Fruit fly (Drosophila melanogaster) whole organism, embryonic: ENCODE results near the gene CG6693.

Experiments
- Aef1 ChIP-seq: fragments of 200-800 bp; sonication (Bioruptor generic); IDR thresholded peaks from 3 replicates; pipeline ENCODE4 v1.3.6; 2022; ENCODE audit warnings: missing biosample characterization, missing genetic modification characterization
- Blimp-1 ChIP-seq: fragments of 200-800 bp; sonication (Bioruptor generic); optimal IDR thresholded peaks from 3 replicates; lab custom pipeline; 2018; ENCODE audit warnings: missing biosample characterization, missing genetic modification characterization, mild to moderate bottlenecking, moderate library complexity, missing genetic modification reagents
- CG1024 ChIP-seq: fragments of 200-800 bp; sonication (Bioruptor generic); IDR thresholded peaks from 2 replicates; pipeline ENCODE4 v1.3.6; 2022; ENCODE audit warnings: missing biosample characterization, missing genetic modification characterization
- CG11093 ChIP-seq: fragments of 200-800 bp; sonication (Bioruptor generic); IDR thresholded peaks from 3 replicates; pipeline ENCODE4 v1.3.6; 2022; ENCODE audit warnings: missing biosample characterization, missing genetic modification characterization
- CG12104 ChIP-seq: fragments of 200-800 bp; sonication (Bioruptor generic); optimal IDR thresholded peaks from 3 replicates; lab custom pipeline; 2016; ENCODE audit warnings: missing biosample characterization, missing genetic modification characterization
- CG12236 ChIP-seq: fragments of 200-800 bp; sonication (Bioruptor generic); optimal IDR thresholded peaks from 2 replicates; lab custom pipeline; 2016; ENCODE audit warnings: missing biosample characterization, missing genetic modification characterization
- CG12744 ChIP-seq: fragments of 200-800 bp; sonication (Bioruptor generic); optimal IDR thresholded peaks from 2 replicates; lab custom pipeline; 2016; ENCODE audit warnings: missing biosample characterization, missing genetic modification characterization
- CG17359 ChIP-seq: fragments of 200-800 bp; sonication (Bioruptor generic); optimal IDR thresholded peaks from 3 replicates; lab custom pipeline; 2018; ENCODE audit warnings: missing biosample characterization, mild to moderate bottlenecking, missing genetic modification characterization, moderate library complexity
- CG17612 ChIP-seq: fragments of 200-800 bp; sonication (Bioruptor generic); IDR thresholded peaks from 2 replicates; pipeline ENCODE4 v1.3.6; 2022; ENCODE audit warnings: missing biosample characterization, missing genetic modification characterization
- CG2120 ChIP-seq: fragments of 200-800 bp; sonication (Bioruptor generic); optimal IDR thresholded peaks from 3 replicates; lab custom pipeline; 2016; ENCODE audit warnings: missing biosample characterization, missing genetic modification characterization
- CG30431 ChIP-seq: fragments of 200-800 bp; sonication (Bioruptor generic); optimal IDR thresholded peaks from 2 replicates; lab custom pipeline; 2017; ENCODE audit warnings: missing biosample characterization, missing genetic modification characterization
- CG3726 ChIP-seq: fragments of 200-800 bp; sonication (Bioruptor generic); IDR thresholded peaks from 3 replicates; pipeline ENCODE4, ENCODE4 v1.3.6; 2022; ENCODE audit warnings: missing biosample characterization, missing genetic modification characterization
- CG42726 ChIP-seq: fragments of 200-800 bp; sonication (Bioruptor generic); IDR thresholded peaks from 2 replicates; pipeline ENCODE4 v1.3.6; 2022; ENCODE audit warnings: missing biosample characterization, missing genetic modification characterization; ENCODE audit not compliant: partially characterized antibody
- CG8281 ChIP-seq: fragments of 200-800 bp; sonication (Bioruptor generic); optimal IDR thresholded peaks from 2 replicates; lab custom pipeline; 2018; ENCODE audit warnings: missing biosample characterization, mild to moderate bottlenecking, missing genetic modification characterization, moderate library complexity
- D19B ChIP-seq: fragments of 200-800 bp; sonication (Bioruptor generic); optimal IDR thresholded peaks from 2 replicates; lab custom pipeline; 2017; ENCODE audit warnings: missing biosample characterization, mild to moderate bottlenecking, missing genetic modification characterization
- Dbx ChIP-seq: fragments of 200-800 bp; sonication (Bioruptor generic); IDR thresholded peaks from 3 replicates; pipeline ENCODE4 v1.3.6; 2022; ENCODE audit warnings: missing biosample characterization, missing genetic modification characterization
- E2f2 ChIP-seq: fragments of 200-800 bp; sonication (Bioruptor generic); IDR thresholded peaks from 2 replicates; pipeline ENCODE4 v1.3.6; 2022; ENCODE audit warnings: missing biosample characterization, missing genetic modification characterization
- Ets97D ChIP-seq: fragments of 200-800 bp; sonication (Bioruptor generic); optimal IDR thresholded peaks from 3 replicates; lab custom pipeline; 2016; ENCODE audit warnings: missing biosample characterization, missing genetic modification characterization
- Fer2 ChIP-seq: fragments of 200-800 bp; sonication (Bioruptor generic); optimal IDR thresholded peaks from 2 replicates; lab custom pipeline; 2018; ENCODE audit warnings: missing biosample characterization, mild to moderate bottlenecking, missing genetic modification characterization, moderate library complexity
- HLHmδ ChIP-seq: fragments of 200-800 bp; sonication (Bioruptor generic); optimal IDR thresholded peaks from 2 replicates; lab custom pipeline; 2018; ENCODE audit warnings: missing biosample characterization, mild to moderate bottlenecking, missing genetic modification characterization, moderate library complexity
- Hr51 ChIP-seq, 2 experiments: fragments of 200-800 bp; sonication (Bioruptor generic); optimal IDR thresholded peaks; 2 replicates in 1 of 2; 3 replicates in 1 of 2; lab custom pipeline; 2016 to 2018; ENCODE audit warnings: missing biosample characterization in 2 of 2, missing genetic modification characterization in 2 of 2, mild to moderate bottlenecking in 1 of 2, moderate library complexity in 1 of 2
- Hr78 ChIP-seq, 2 experiments: fragments of 200-800 bp in 1 of 2; fragments of >200 bp in 1 of 2; sonication (Bioruptor generic) in 1 of 2; optimal IDR thresholded peaks; 2 replicates each; lab custom pipeline; 2017 to 2019; ENCODE audit warnings: missing biosample characterization in 2 of 2, missing genetic modification characterization in 2 of 2, mild to moderate bottlenecking in 1 of 2, moderate library complexity in 1 of 2
- MTF-1 ChIP-seq: fragments of 200-800 bp; sonication (Bioruptor generic); optimal IDR thresholded peaks from 2 replicates; lab custom pipeline; 2018; ENCODE audit warnings: missing biosample characterization, mild to moderate bottlenecking, missing genetic modification characterization, borderline replicate concordance
- Med ChIP-seq: fragments of 200-800 bp; sonication (Bioruptor generic); peaks from one replicate; lab custom pipeline; 2016; ENCODE audit warnings: missing biosample characterization, missing genetic modification characterization, mild to moderate bottlenecking, inconsistent platforms, moderate library complexity
- Myb ChIP-seq: fragments of 200-800 bp; sonication (Bioruptor generic); optimal IDR thresholded peaks from 2 replicates; lab custom pipeline; 2016; ENCODE audit warnings: missing biosample characterization, missing genetic modification characterization
- NC2α ChIP-seq: fragments of 200-800 bp; sonication (Bioruptor generic); optimal IDR thresholded peaks from 2 replicates; lab custom pipeline; 2016; ENCODE audit warnings: missing biosample characterization, missing genetic modification characterization
- NC2β ChIP-seq: fragments of 200-800 bp; sonication (Bioruptor generic); optimal IDR thresholded peaks from 2 replicates; lab custom pipeline; 2016; ENCODE audit warnings: missing biosample characterization, missing genetic modification characterization
- Poxn ChIP-seq: fragments of 200-800 bp; sonication (Bioruptor generic); IDR thresholded peaks from 2 replicates; pipeline ENCODE4 v1.3.6; 2022; ENCODE audit warnings: missing biosample characterization, missing genetic modification characterization
- Sox102F ChIP-seq: fragments of 200-800 bp; sonication (Bioruptor generic); optimal IDR thresholded peaks from 2 replicates; lab custom pipeline; 2018; ENCODE audit warnings: missing biosample characterization, mild to moderate bottlenecking, missing genetic modification characterization, moderate library complexity
- Taf1 ChIP-seq: fragments of 200-800 bp; sonication (Bioruptor generic); IDR thresholded peaks from 2 replicates; pipeline ENCODE4 v1.3.6; 2022; ENCODE audit warnings: missing biosample characterization, missing genetic modification characterization
- ara ChIP-seq: fragments of 200-800 bp; sonication (Bioruptor generic); IDR thresholded peaks from 2 replicates; pipeline ENCODE4 v1.3.6; 2022; ENCODE audit warnings: missing biosample characterization, missing genetic modification characterization
- az2 ChIP-seq: fragments of 200-800 bp; sonication (Bioruptor generic); optimal IDR thresholded peaks from 3 replicates; lab custom pipeline; 2016; ENCODE audit warnings: missing biosample characterization, missing genetic modification characterization
- bbx ChIP-seq: fragments of 200-800 bp; sonication (Bioruptor generic); IDR thresholded peaks from 2 replicates; pipeline ENCODE4 v1.3.6; 2022; ENCODE audit warnings: missing biosample characterization, missing genetic modification characterization; ENCODE audit not compliant: partially characterized antibody
- ci ChIP-seq: fragments of 200-800 bp; sonication (Bioruptor generic); IDR thresholded peaks from 3 replicates; pipeline ENCODE4 v1.3.6; 2022; ENCODE audit warnings: missing biosample characterization, missing genetic modification characterization
- dmrt99B ChIP-seq: fragments of 200-800 bp; sonication (Bioruptor generic); optimal IDR thresholded peaks from 2 replicates; lab custom pipeline; 2018; ENCODE audit warnings: missing biosample characterization, mild to moderate bottlenecking, missing genetic modification characterization, moderate library complexity
- eve ChIP-seq, 2 experiments: fragments of >200 bp; optimal IDR thresholded peaks; 2 replicates each; lab custom pipeline; 2017; ENCODE audit warnings: missing biosample characterization in 2 of 2, missing genetic modification characterization in 2 of 2
- exex ChIP-seq: fragments of 200-800 bp; sonication (Bioruptor generic); optimal IDR thresholded peaks from 4 replicates; lab custom pipeline; 2018; ENCODE audit warnings: missing biosample characterization, mild to moderate bottlenecking, missing genetic modification characterization, moderate library complexity
- gce ChIP-seq: fragments of 200-800 bp; sonication (Bioruptor generic); IDR thresholded peaks from 3 replicates; pipeline ENCODE4 v1.3.6; 2022; ENCODE audit warnings: missing biosample characterization, missing genetic modification characterization
- gcm2 ChIP-seq: fragments of 200-800 bp; sonication (Bioruptor generic); optimal IDR thresholded peaks from 2 replicates; lab custom pipeline; 2016; ENCODE audit warnings: missing biosample characterization, missing genetic modification characterization
- grau ChIP-seq: fragments of 200-800 bp; optimal IDR thresholded peaks from 3 replicates; lab custom pipeline; 2019; ENCODE audit warnings: missing biosample characterization, mild to moderate bottlenecking, missing genetic modification characterization, moderate library complexity
- grn ChIP-seq: fragments of 200-800 bp; sonication (Bioruptor generic); optimal IDR thresholded peaks from 3 replicates; lab custom pipeline; 2017; ENCODE audit warnings: missing biosample characterization, missing genetic modification characterization
- hb ChIP-seq: fragments of 200-800 bp; sonication (Bioruptor generic); IDR thresholded peaks from 3 replicates; pipeline ENCODE4 v1.3.6; 2022; ENCODE audit warnings: missing biosample characterization, missing genetic modification characterization; ENCODE audit not compliant: partially characterized antibody
- hbn ChIP-seq: fragments of 200-800 bp; sonication (Bioruptor generic); IDR thresholded peaks from 2 replicates; pipeline ENCODE4 v1.3.6; 2022; ENCODE audit warnings: missing biosample characterization, missing genetic modification characterization; ENCODE audit not compliant: partially characterized antibody
- lilli ChIP-seq: fragments of 200-800 bp; sonication (Bioruptor generic); optimal IDR thresholded peaks from 3 replicates; lab custom pipeline; 2016; ENCODE audit warnings: missing biosample characterization, missing genetic modification characterization
- nmo ChIP-seq: fragments of 200-800 bp; sonication (Bioruptor generic); optimal IDR thresholded peaks from 2 replicates; lab custom pipeline; 2018; ENCODE audit warnings: missing biosample characterization, mild to moderate bottlenecking, missing genetic modification characterization, moderate library complexity
- pnt ChIP-seq: fragments of 200-800 bp; sonication (Bioruptor generic); optimal IDR thresholded peaks from 3 replicates; lab custom pipeline; 2016; ENCODE audit warnings: missing biosample characterization, missing genetic modification characterization
- pzg ChIP-seq: fragments of 200-800 bp; sonication (Bioruptor generic); optimal IDR thresholded peaks from 3 replicates; lab custom pipeline; 2018; ENCODE audit warnings: missing biosample characterization, mild to moderate bottlenecking, missing genetic modification characterization, moderate library complexity
- sens-2 ChIP-seq: fragments of 200-800 bp; sonication (Bioruptor generic); IDR thresholded peaks from 2 replicates; pipeline ENCODE4 v1.3.6; 2022; ENCODE audit warnings: missing biosample characterization, missing genetic modification characterization
- tna ChIP-seq: fragments of 200-800 bp; sonication (Bioruptor generic); IDR thresholded peaks from 2 replicates; pipeline ENCODE4 v1.3.6; 2022; ENCODE audit warnings: missing biosample characterization, missing genetic modification characterization; ENCODE audit not compliant: partially characterized antibody

The CG6693 gene

DNA sequence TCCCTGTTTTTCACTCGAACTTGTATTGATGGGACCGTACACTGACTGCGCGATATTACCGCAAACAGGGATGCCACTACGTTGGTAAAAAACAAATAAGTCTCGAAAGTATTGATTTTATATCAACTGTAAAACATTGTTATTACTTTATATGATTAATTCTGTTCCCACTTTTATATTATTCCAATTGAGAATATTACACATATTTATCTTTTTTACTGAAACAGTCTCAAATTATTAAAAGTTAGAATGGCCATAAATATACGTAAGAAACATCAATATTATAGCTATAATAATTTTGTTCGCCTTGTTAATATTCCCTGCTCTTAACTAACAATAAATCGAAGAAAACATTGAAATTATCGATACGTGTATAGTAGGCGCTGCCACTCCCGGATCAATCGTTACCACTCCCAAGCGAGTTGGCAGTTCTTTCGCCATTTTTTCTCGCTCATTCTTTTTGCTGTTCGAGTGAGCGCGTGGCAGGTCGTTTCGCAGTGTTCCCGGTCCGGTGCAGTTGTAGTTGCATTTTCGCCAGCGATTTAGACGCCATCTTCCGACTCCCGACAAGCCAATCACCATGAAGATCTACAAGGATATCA lies 11.5 kb downstream of the CG6693 start, which contains the start of the genes SdhC and Tctp:
SdhC (minus strand) TSS at position 49 of the 602 bp plus-strand sequence.
Tctp (plus strand) TSS at position 447 of the 602 bp plus-strand sequence.
- TF ChIP-seq NC2β (GFP tag; lab: Kevin White, UChicago) (peak; percentile 30), bbx (peak; percentile 56), CG11093 (GFP tag; lab: Robert Waterston, UW) (no peak), Aef1 (no peak), ara (GFP tag; lab: Robert Waterston, UW) (no peak), Dbx (0 out of 3 replicates have a peak, but pooled peaks have one; percentile 35), NC2α (no peak), CG12104 (peak; percentile 40), nmo (GFP tag; lab: Kevin White, UChicago) (peak; percentile 72), CG12236 (no peak), tna (GFP tag; lab: Robert Waterston, UW) (peak; percentile 40; the same call in 1 of the 2 replicates), Ets97D (GFP tag; lab: Kevin White, UChicago) (peak; percentile 87), Poxn (no peak), pzg (peak; percentile 74), MTF-1 (no peak), gcm2 (GFP tag; lab: Kevin White, UChicago) (no peak), Hr78 (GFP tag; optimal IDR thresholded peaks at IDR 0.05; lab: Kevin White, UChicago) (no peak), CG3726 (no peak), Hr51 (GFP tag; optimal IDR thresholded peaks at IDR 0.05; lab: Kevin White, UChicago) (peak; percentile 17 to 60), CG12744 (GFP tag; lab: Kevin White, UChicago) (no peak), Sox102F (GFP tag; lab: Kevin White, UChicago) (no peak), Blimp-1 (GFP tag; lab: Kevin White, UChicago) (peak; percentile 42), CG8281 (tag; lab: Kevin White, UChicago) (no peak), eve (GFP tag; optimal IDR thresholded peaks at IDR 0.05; lab: Kevin White, UChicago) (no peak), CG2120 (peak; percentile 73), gce (GFP tag; lab: Robert Waterston, UW) (no peak), Fer2 (tag; lab: Kevin White, UChicago) (no peak), lilli (peak; percentile 44), grau (tag; lab: Kevin White, UChicago) (peak; percentile 61), hbn (GFP tag; lab: Robert Waterston, UW) (peak; percentile 42; the same call in 1 of the 2 replicates), sens-2 (no peak), hb (GFP tag; lab: Robert Waterston, UW) (no peak), CG17612 (GFP tag; lab: Robert Waterston, UW) (no peak), dmrt99B (tag; lab: Kevin White, UChicago) (peak; percentile 9), Taf1 (GFP tag; lab: Robert Waterston, UW) (no peak), E2f2 (GFP tag; lab: Robert Waterston, UW) (0 out of 2 replicates have a peak, but pooled peaks have one; percentile 18), CG17359 (tag; lab: Kevin White, UChicago) (no peak), Myb (GFP tag; lab: Kevin White, UChicago) (no peak), HLHmδ (GFP tag; lab: Kevin White, UChicago) (peak; percentile 51), CG1024 (GFP tag; lab: Robert Waterston, UW) (no peak), grn (GFP tag; lab: Kevin White, UChicago) (no peak), CG42726 (peak; percentile 57; the same call in 1 of the 2 replicates), D19B (GFP tag; lab: Kevin White, UChicago) (peak; percentile 15), exex (tag; lab: Kevin White, UChicago) (peak; percentile 23), az2 (peak; percentile 46), ci (GFP tag; lab: Robert Waterston, UW) (peak; percentile 23; the same call in 1 of the 3 replicates), pnt (no peak), CG30431 (GFP tag; lab: Kevin White, UChicago) (no peak), Med (GFP tag; lab: Kevin White, UChicago) (peak; percentile 89)
